Worm (Caenorhabditis elegans) whole organism, L4/young adult: ENCODE measurements around the gene gtl-1.

Experiments
- W03F9.2 ChIP-seq: fragments of 150-350 bp; optimal IDR thresholded peaks from 2 replicates; lab custom pipeline; 2014; ENCODE audit warnings: missing biosample characterization, missing genetic modification characterization
- dao-5 ChIP-seq: sonication (generic microtip); optimal IDR thresholded peaks from 2 replicates; lab custom pipeline; 2016; ENCODE audit warnings: missing genotype, missing genetic modification characterization, moderate library complexity, missing compliant biosample characterization
- him-1 ChIP-seq: sonication (generic microtip); optimal IDR thresholded peaks from 2 replicates; lab custom pipeline; 2016; ENCODE audit warnings: missing genotype, missing genetic modification reagents, missing genetic modification characterization, missing compliant biosample characterization

ce11 chrIV:11207186-11207585, 52.1 kb downstream of the gtl-1 start, which contains the start of gene R07H5.9:
- TF ChIP-seq him-1 (tag; lab: Kevin White, UChicago) (no peak), W03F9.2 (tag; lab: Kevin White, UChicago) (no peak), dao-5 (tag; lab: Kevin White, UChicago) (no peak)
